Fruit fly (Drosophila melanogaster) whole organism: ENCODE data around the gene unc79.

Experiments used
- EcR ChIP-seq, 2 experiments: fragments of >200 bp; optimal IDR thresholded peaks; 2 replicates each; lab custom pipeline; 2017; ENCODE audit warnings: missing biosample characterization in 2 of 2, missing genetic modification characterization in 2 of 2, missing genetic modification reagents in 2 of 2
- pan ChIP-seq: fragments of >200 bp; optimal IDR thresholded peaks from 2 replicates; lab custom pipeline; 2017
- psq ChIP-seq: fragments of >200 bp; optimal IDR thresholded peaks from 2 replicates; lab custom pipeline; 2017
- usp ChIP-seq: fragments of >200 bp; optimal IDR thresholded peaks from 2 replicates; lab custom pipeline; 2017; ENCODE audit warnings: missing biosample characterization, missing genetic modification characterization, mixed read lengths

DNA sequence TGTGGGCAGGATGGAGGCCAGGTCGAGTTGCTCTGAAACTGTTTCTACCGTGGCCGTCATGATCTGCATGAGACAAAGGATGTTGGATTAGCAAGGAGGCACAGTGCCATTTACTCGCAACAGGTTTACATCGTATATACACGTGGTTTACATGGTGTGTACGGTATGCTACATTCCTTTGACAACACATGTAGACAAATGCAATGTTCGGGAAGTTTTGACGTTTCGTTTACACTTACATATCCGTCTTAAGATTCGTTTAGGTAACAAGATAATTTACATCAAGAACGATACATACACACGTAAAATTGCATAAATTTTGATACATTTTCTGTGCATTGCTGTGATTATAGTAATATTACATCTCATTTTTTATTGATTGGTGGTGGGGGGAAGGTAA lies 7.0 kb downstream of the unc79 start:
- no peak for TF ChIP-seq usp
- no peak for TF ChIP-seq psq (lab: Kevin White, UChicago)
- no peak for TF ChIP-seq EcR (GFP tag; optimal IDR thresholded peaks at IDR 0.05; lab: Kevin White, UChicago)
- TF ChIP-seq pan (lab: Kevin White, UChicago) = no peak
